Fruit fly (Drosophila melanogaster): ENCODE measurements around the gene CG8003.

The CG8003 gene

DNA sequence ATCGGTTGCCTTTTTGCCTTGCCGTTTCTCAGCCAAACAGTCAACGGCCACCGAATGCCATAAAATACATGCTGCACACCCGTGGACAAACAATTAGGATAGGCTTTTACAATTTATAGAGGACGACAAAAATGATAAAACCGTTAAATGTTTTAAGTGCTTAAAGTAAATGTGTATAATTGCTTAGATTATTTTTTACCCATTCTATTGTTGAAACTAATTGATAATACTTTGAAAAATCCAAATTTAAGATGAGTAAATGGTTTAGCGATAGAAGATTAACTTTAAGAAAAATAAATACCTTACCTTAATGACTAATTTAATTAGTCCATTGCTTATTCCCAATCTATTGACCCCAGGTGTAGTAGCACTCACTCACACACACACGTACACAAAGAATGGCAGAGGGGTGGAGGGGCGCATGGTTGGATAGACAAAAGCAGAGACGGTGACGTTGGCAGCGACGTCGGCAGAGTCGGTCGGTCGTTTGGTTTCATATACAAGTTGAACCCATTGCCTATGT, 17.3 kb downstream of the CG8003 start (continued):
- TF ChIP-seq Rx (GFP tag; IDR thresholded peaks at IDR 0.05), result peak; percentile 48; the same call in 1 of the 2 replicates
- TF ChIP-seq p53 (GFP tag; optimal IDR thresholded peaks at IDR 0.05), result peak; percentile 76
- TF ChIP-seq E2f2 (GFP tag; IDR thresholded peaks at IDR 0.05), result peak; percentile 80; the same call in 1 of the 2 replicates
- peak; percentile 95 for TF ChIP-seq grau (tag; optimal IDR thresholded peaks at IDR 0.05)
- peak; percentile 45 for TF ChIP-seq CG31365 (tag; optimal IDR thresholded peaks at IDR 0.05)
- TF ChIP-seq CG1647 (GFP tag; optimal IDR thresholded peaks at IDR 0.05), result peak; percentile 74
- no peak for TF ChIP-seq hbn (GFP tag; IDR thresholded peaks at IDR 0.05; ENCODE audit: partially characterized antibody)
- peak; percentile 42 for TF ChIP-seq CG9797 (GFP tag; optimal IDR thresholded peaks at IDR 0.05)
- peak; percentile 72 for TF ChIP-seq CG4360 (GFP tag; IDR thresholded peaks at IDR 0.05)
- peak; percentile 46 for TF ChIP-seq CG14965 (GFP tag; optimal IDR thresholded peaks at IDR 0.05; ENCODE audit: borderline replicate concordance)
- TF ChIP-seq CG2129 (GFP tag; IDR thresholded peaks at IDR 0.05; ENCODE audit: partially characterized antibody), result no peak
- TF ChIP-seq bigmax (GFP tag; optimal IDR thresholded peaks at IDR 0.05), result peak; percentile 57
- TF ChIP-seq sima (GFP tag; optimal IDR thresholded peaks at IDR 0.05), result peak; percentile 79
- TF ChIP-seq CG3407 (GFP tag; optimal IDR thresholded peaks at IDR 0.05), result peak; percentile 94
- peak; percentile 69; the same call in 1 of the 2 replicates for TF ChIP-seq CG1024 (GFP tag; IDR thresholded peaks at IDR 0.05)
- TF ChIP-seq Hsf (GFP tag; optimal IDR thresholded peaks at IDR 0.05), result peak; percentile 93
- TF ChIP-seq pnt (GFP tag; optimal IDR thresholded peaks at IDR 0.05), result peak; percentile 91
- peak; percentile 83 for TF ChIP-seq Antp (GFP tag; optimal IDR thresholded peaks at IDR 0.05)
- TF ChIP-seq CG6654 (GFP tag; optimal IDR thresholded peaks at IDR 0.05), result peak; percentile 80
- no peak for TF ChIP-seq inv (GFP tag; IDR thresholded peaks at IDR 0.05; ENCODE audit: partially characterized antibody)
- peak; percentile 92 for TF ChIP-seq CG10431 (GFP tag; optimal IDR thresholded peaks at IDR 0.05)
- peak; percentile 34; the same call in 1 of the 2 replicates for TF ChIP-seq bbx (GFP tag; IDR thresholded peaks at IDR 0.05; ENCODE audit: partially characterized antibody)
- TF ChIP-seq CG11456 (GFP tag; IDR thresholded peaks at IDR 0.05), result peak; percentile 87
- TF ChIP-seq HLHmδ (GFP tag; optimal IDR thresholded peaks at IDR 0.05), result no peak
- peak; percentile 95 for TF ChIP-seq CG1233 (GFP tag; optimal IDR thresholded peaks at IDR 0.05)
- peak; percentile 86 for TF ChIP-seq HLH54F (GFP tag; optimal IDR thresholded peaks at IDR 0.05)
- peak; percentile 85 for TF ChIP-seq kni (GFP tag; optimal IDR thresholded peaks at IDR 0.05)
- TF ChIP-seq kah (GFP tag; optimal IDR thresholded peaks at IDR 0.05), result peak; percentile 83
- no peak for TF ChIP-seq mld (GFP tag; IDR thresholded peaks at IDR 0.05; ENCODE audit: partially characterized antibody)
- peak; percentile 69; the same call in 1 of the 3 replicates for TF ChIP-seq z (GFP tag; IDR thresholded peaks at IDR 0.05)
- peak; percentile 90 for TF ChIP-seq Blimp-1 (GFP tag; optimal IDR thresholded peaks at IDR 0.05)
- no peak for TF ChIP-seq ato (GFP tag; IDR thresholded peaks at IDR 0.05; ENCODE audit: partially characterized antibody)
- peak; percentile 91 for TF ChIP-seq CG12219 (GFP tag; optimal IDR thresholded peaks at IDR 0.05)
- TF ChIP-seq klu (GFP tag; IDR thresholded peaks at IDR 0.05), result peak; percentile 93
- peak; percentile 48 for TF ChIP-seq ftz-f1 (GFP tag; optimal IDR thresholded peaks at IDR 0.05)
- peak; percentile 98 for TF ChIP-seq CG9727 (GFP tag; optimal IDR thresholded peaks at IDR 0.05)
- TF ChIP-seq sob (GFP tag; IDR thresholded peaks at IDR 0.05), result peak; percentile 86
- TF ChIP-seq CG4617 (GFP tag; optimal IDR thresholded peaks at IDR 0.05; ENCODE audit: borderline replicate concordance), result peak; percentile 39
- TF ChIP-seq CG6683 (GFP tag; optimal IDR thresholded peaks at IDR 0.05), result peak; percentile 92
- peak; percentile 94 for TF ChIP-seq PHDP (tag; optimal IDR thresholded peaks at IDR 0.05)
- TF ChIP-seq Asciz (GFP tag; optimal IDR thresholded peaks at IDR 0.05), result peak; percentile 95
- peak; percentile 95 for TF ChIP-seq ATbp (GFP tag; optimal IDR thresholded peaks at IDR 0.05)
- TF ChIP-seq Doc2 (GFP tag; IDR thresholded peaks at IDR 0.05), result no peak
- TF ChIP-seq GATAe (GFP tag; conservative IDR thresholded peaks at IDR 0.05), result peak; percentile 69
- TF ChIP-seq danr (GFP tag; IDR thresholded peaks at IDR 0.05), result peak; percentile 92
- TF ChIP-seq CG15011 (GFP tag; optimal IDR thresholded peaks at IDR 0.05), result peak; percentile 94
- TF ChIP-seq crp (GFP tag; optimal IDR thresholded peaks at IDR 0.05), result peak in 1 of 2 experiments; percentile 63
- no peak for TF ChIP-seq D (optimal IDR thresholded peaks at IDR 0.05)
- peak; percentile 96 for TF ChIP-seq D (GFP tag; optimal IDR thresholded peaks at IDR 0.05)
- no peak for TF ChIP-seq Hr39 (optimal IDR thresholded peaks at IDR 0.05)

Data from whole organism, embryonic.